Worm (Caenorhabditis elegans): ENCODE measurements around the gene fic-1.
A peak's percentile ranks its signal among the peaks of the same experiment; 100 is the strongest.

The fic-1 gene

DNA sequence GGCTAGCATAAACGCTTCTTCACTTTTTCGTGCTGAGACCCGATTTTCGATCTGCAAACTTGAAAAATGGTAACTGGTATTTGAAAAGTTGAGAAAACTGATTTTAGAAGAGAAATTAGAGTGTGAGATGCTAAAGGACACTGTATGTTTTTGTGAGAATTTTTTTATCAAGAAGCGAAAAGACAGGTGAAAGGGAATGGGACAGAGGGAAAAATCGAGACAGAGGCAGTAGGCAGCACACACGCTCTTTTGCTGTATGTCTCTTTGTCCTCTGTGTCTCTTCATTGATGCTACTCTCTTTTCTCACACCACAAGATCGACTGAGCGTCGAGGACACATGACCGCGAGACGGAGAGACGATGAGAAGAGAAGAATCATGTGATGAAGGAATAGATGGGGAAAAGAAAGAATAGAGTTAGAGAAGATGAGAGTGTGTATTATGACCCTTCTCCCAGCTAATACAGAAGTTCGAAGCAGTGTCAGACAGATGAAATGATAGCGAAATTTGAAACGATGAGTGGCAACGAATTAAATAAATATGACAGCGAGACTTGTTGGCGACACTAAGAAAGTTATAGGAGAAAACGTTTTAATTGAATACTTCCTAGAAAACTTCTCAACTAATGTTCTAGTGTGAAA, 1.3 kb upstream of the fic-1 start, which contains the start of gene lgg-2 (continued):
- TF ChIP-seq ceh-31 (tag; optimal IDR thresholded peaks at IDR 0.05) (peak; percentile 73), ceh-14 (tag; optimal IDR thresholded peaks at IDR 0.05) (peak; percentile 7), ref-2 (tag; optimal IDR thresholded peaks at IDR 0.05) (peak; percentile 61), elt-4 (tag; optimal IDR thresholded peaks at IDR 0.05) (no peak), gmeb-2 (tag; optimal IDR thresholded peaks at IDR 0.05) (no peak), K02D7.2 (tag; optimal IDR thresholded peaks at IDR 0.05) (no peak)

DNA sequence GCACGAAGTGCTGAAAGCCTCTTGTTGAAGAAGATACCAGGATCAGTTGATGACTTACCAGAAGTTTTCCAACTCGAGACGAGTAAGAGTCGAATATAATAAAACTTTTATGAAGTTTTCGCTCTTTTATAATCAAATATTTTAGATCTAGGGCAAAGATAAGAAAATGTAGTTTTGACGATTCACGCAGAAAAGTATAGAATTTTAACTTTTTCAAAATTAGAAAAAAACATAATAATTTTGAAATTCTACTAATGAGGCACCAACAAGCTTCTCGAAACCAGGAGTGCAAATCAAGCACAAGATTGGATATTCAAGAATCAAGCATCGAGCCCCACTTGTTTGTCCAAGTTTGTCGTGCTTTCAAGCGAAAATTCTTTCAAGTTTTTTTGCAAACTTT, 11.5 kb downstream of the fic-1 start, which contains the start of gene Y69E1A.1:
Gene Y69E1A.1, minus strand, starts transcription at position 101 of the 400 bp plus-strand sequence.
- no peak for TF ChIP-seq lin-11 (tag; optimal IDR thresholded peaks at IDR 0.05)
- no peak for TF ChIP-seq hlh-15 (tag; optimal IDR thresholded peaks at IDR 0.05)
- no peak for TF ChIP-seq ceh-34 (tag; optimal IDR thresholded peaks at IDR 0.05)
- TF ChIP-seq odd-2 (tag; optimal IDR thresholded peaks at IDR 0.05), result no peak
- no peak for TF ChIP-seq dmd-4 (tag; optimal IDR thresholded peaks at IDR 0.05; ENCODE audit: borderline replicate concordance)
- TF ChIP-seq C08G9.2 (tag; optimal IDR thresholded peaks at IDR 0.05), result no peak
- no peak for TF ChIP-seq eyg-1 (tag; optimal IDR thresholded peaks at IDR 0.05)
- no peak for TF ChIP-seq madf-2 (tag; optimal IDR thresholded peaks at IDR 0.05)
- no peak for TF ChIP-seq fkh-6 (tag; optimal IDR thresholded peaks at IDR 0.05)
- TF ChIP-seq tbx-7 (tag; optimal IDR thresholded peaks at IDR 0.05), result no peak

ce11 chrIV:10949510-10949909, 12.3 kb downstream of the fic-1 start, which contains the start of gene nsph-3.1:
Gene nsph-3.1, plus strand, starts transcription at chrIV:10949810.
- no peak for TF ChIP-seq dmd-4 (tag; optimal IDR thresholded peaks at IDR 0.05; ENCODE audit: borderline replicate concordance)
- TF ChIP-seq pag-3 (tag; optimal IDR thresholded peaks at IDR 0.05; ENCODE audit: borderline replicate concordance), result no peak
- TF ChIP-seq ceh-2 (tag; optimal IDR thresholded peaks at IDR 0.05), result no peak
- TF ChIP-seq K09A11.1 (tag; optimal IDR thresholded peaks at IDR 0.05; ENCODE audit: insufficient read depth), result no peak
- TF ChIP-seq nfya-1 (tag; optimal IDR thresholded peaks at IDR 0.05), result no peak
- no peak for TF ChIP-seq Y22D7AL.16 (tag; optimal IDR thresholded peaks at IDR 0.05)
- TF ChIP-seq ttx-3 (tag; optimal IDR thresholded peaks at IDR 0.05), result no peak
- TF ChIP-seq hlh-8 (tag; optimal IDR thresholded peaks at IDR 0.05), result no peak
- no peak for TF ChIP-seq F13H6.1 (tag; optimal IDR thresholded peaks at IDR 0.05)
- no peak for TF ChIP-seq mec-3 (tag; optimal IDR thresholded peaks at IDR 0.05; ENCODE audit: borderline replicate concordance)
- TF ChIP-seq syd-9 (tag; optimal IDR thresholded peaks at IDR 0.05), result no peak
- no peak for TF ChIP-seq pqm-1 (tag; optimal IDR thresholded peaks at IDR 0.05)
- no peak for TF ChIP-seq npax-4 (tag; optimal IDR thresholded peaks at IDR 0.05)
- no peak for TF ChIP-seq ceh-18 (tag; optimal IDR thresholded peaks at IDR 0.05)

- TF ChIP-seq ceh-34 (tag; optimal IDR thresholded peaks at IDR 0.05) (no peak), unc-42 (tag; optimal IDR thresholded peaks at IDR 0.05) (no peak), nhr-232 (tag; optimal IDR thresholded peaks at IDR 0.05) (no peak), ceh-30 (tag; optimal IDR thresholded peaks at IDR 0.05) (no peak), sox-2 (GFP tag; IDR thresholded peaks at IDR 0.05) (no peak), ttx-3 (tag; optimal IDR thresholded peaks at IDR 0.05) (no peak), ama-1 (optimal IDR thresholded peaks at IDR 0.05) (no peak), ztf-16 (tag; optimal IDR thresholded peaks at IDR 0.05) (no peak)
Measured at ce11 chrIV:10950363-10951214, 13.3 kb downstream of the fic-1 start.
